Fruit fly (Drosophila melanogaster) whole organism: Measurements from ENCODE around the gene CG8087.

Experiments used
- EcR ChIP-seq, 2 experiments: fragments of >200 bp; optimal IDR thresholded peaks; 2 replicates each; lab custom pipeline; 2017; ENCODE audit warnings: missing biosample characterization in 2 of 2, missing genetic modification characterization in 2 of 2, missing genetic modification reagents in 2 of 2
- psq ChIP-seq: fragments of >200 bp; optimal IDR thresholded peaks from 2 replicates; lab custom pipeline; 2017

DNA sequence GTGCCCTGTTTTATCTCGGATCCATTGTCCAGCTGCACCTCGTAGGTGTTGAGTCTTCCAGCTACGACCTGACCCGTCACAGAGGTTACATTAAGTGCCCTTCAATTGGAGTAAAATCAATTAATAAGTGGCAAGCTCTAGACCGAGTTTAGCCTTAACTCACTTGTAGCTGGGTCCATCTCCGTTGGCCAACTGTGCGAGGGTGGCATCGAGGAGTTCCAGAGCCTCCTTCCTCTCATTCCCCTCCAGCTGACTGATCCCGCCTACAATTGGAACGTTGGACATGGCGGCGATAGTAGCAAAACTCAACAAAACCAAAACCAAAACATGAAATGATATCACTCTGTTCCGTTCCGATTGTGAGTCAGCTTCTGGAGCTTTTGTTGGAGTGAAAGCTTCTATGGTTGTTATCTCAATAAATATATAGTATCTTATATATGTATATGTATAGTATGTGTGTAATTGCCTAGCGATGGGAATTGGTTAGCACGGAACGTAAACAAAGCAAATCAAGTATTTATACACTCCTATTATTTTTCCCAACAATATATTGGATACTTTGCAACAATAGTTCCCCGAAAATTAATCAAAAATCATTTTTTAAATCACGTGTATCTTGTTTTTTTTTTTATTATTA lies 4.0 kb upstream of the CG8087 start, which contains the start of gene CG8066:
- TF ChIP-seq psq = no peak
- TF ChIP-seq EcR (GFP tag; optimal IDR thresholded peaks at IDR 0.05; lab: Kevin White, UChicago) = no peak
